Fruit fly (Drosophila melanogaster): ENCODE measurements around the gene a10.

- no peak for TF ChIP-seq ttk (optimal IDR thresholded peaks at IDR 0.05)
- no peak for TF ChIP-seq h (optimal IDR thresholded peaks at IDR 0.05)
These were observed 22.1 kb upstream of the a10 start, which contains the start of gene TpnC73F for dm6 chr3L:17045431-17046238.
